Worm (Caenorhabditis elegans): ENCODE measurements around the gene B0252.5.
A peak's percentile ranks its signal among the peaks of the same experiment; 100 is the strongest.

The B0252.5 gene

DNA sequence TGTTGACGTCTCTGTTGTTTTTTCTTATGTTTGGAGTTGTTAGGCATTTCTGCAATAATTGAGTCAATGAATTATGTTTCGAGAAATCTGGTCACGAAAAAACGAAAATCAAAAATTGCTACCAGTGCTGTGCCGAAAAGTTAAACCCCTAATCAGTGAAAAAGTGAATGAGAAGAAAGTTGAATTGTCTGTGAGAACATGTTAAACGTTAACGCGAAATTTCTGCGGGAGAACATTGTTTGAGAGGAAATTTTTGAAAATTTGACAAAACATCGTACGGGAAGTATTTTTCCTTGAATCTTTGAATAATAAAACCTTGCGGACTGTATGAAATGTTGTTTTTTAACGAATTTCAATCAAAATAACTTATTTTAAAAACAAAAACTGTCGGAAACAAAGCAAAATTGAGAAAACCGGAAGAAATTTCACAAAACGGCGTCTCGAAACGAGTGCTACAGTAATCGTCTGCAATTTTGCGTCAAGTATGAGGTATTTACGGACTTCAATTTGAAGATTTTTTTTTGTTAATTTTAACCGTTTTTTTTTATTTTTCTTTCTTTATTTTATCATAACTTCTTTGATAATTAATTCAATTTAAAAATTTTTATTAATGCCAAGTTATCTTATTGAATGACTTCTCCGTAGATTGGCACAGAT is 25.0 kb downstream of the B0252.5 start, which contains the start of gene adal-1:
TSS of gene adal-1 (minus strand) at position 51 of the 657 bp plus-strand sequence.
- no peak for TF ChIP-seq lin-13 (GFP tag; optimal IDR thresholded peaks at IDR 0.05)
- TF ChIP-seq C34F6.9 (tag; optimal IDR thresholded peaks at IDR 0.05) = no peak
- TF ChIP-seq lsy-2 (tag; optimal IDR thresholded peaks at IDR 0.05) = peak in 1 of 2 experiments; percentile 35
- TF ChIP-seq fos-1 (tag; optimal IDR thresholded peaks at IDR 0.05) = no peak
- no peak for TF ChIP-seq dmd-4 (tag; optimal IDR thresholded peaks at IDR 0.05)
- TF ChIP-seq nhr-77 (tag; optimal IDR thresholded peaks at IDR 0.05) = no peak
- no peak for TF ChIP-seq sma-3 (GFP tag; optimal IDR thresholded peaks at IDR 0.05)
- TF ChIP-seq nhr-11 (tag; optimal IDR thresholded peaks at IDR 0.05) = no peak
- TF ChIP-seq F13H6.1 (tag; optimal IDR thresholded peaks at IDR 0.05) = no peak

DNA sequence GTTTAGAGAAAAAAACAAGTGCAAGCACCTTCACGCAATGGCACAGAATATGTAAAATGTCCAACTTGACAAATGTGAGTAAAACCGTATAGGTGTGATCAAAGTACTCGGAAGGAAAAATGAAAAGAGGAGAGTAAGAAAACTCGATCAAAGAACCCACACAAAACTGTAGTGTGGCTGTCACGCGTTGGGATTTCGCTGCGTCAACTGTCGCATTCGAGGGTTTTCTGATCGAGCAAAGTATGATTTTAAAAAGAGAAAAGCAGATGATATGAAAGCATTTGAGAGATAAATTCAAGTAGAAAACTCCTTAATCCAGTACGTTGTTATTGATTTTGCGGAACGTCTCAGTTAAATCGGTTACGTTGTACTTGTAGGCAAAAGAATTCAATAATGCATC is 26.8 kb downstream of the B0252.5 start:
- peak; percentile 6 for TF ChIP-seq Y55F3AM.14 (GFP tag; optimal IDR thresholded peaks at IDR 0.05)
- no peak for TF ChIP-seq sem-4 (tag; optimal IDR thresholded peaks at IDR 0.05)
- TF ChIP-seq skn-1 (tag; optimal IDR thresholded peaks at IDR 0.05) = no peak
- TF ChIP-seq ama-1 (optimal IDR thresholded peaks at IDR 0.05) = peak; percentile 59
- TF ChIP-seq nhr-11 (tag; optimal IDR thresholded peaks at IDR 0.05) = no peak
- peak; percentile 60 for TF ChIP-seq crh-2 (tag; optimal IDR thresholded peaks at IDR 0.05)
- no peak for TF ChIP-seq nhr-77 (tag; optimal IDR thresholded peaks at IDR 0.05)
- TF ChIP-seq nhr-10 (tag; optimal IDR thresholded peaks at IDR 0.05) = no peak
- TF ChIP-seq lin-13 (GFP tag; optimal IDR thresholded peaks at IDR 0.05) = no peak
- TF ChIP-seq C34F6.9 (tag; optimal IDR thresholded peaks at IDR 0.05) = peak; percentile 11
- TF ChIP-seq sma-9 (GFP tag; optimal IDR thresholded peaks at IDR 0.05) = peak; percentile 87
- no peak for TF ChIP-seq sma-9 (tag; optimal IDR thresholded peaks at IDR 0.05)
- peak; percentile 89 for TF ChIP-seq nhr-129 (tag; optimal IDR thresholded peaks at IDR 0.05)
- TF ChIP-seq F13H6.1 (tag; optimal IDR thresholded peaks at IDR 0.05) = peak; percentile 68
- TF ChIP-seq ztf-1 (GFP tag; conservative IDR thresholded peaks at IDR 0.05) = no peak
- TF ChIP-seq nhr-21 (tag; optimal IDR thresholded peaks at IDR 0.05) = peak; percentile 78
- TF ChIP-seq lin-39 (tag; optimal IDR thresholded peaks at IDR 0.05) = no peak
- TF ChIP-seq mdl-1 (tag; optimal IDR thresholded peaks at IDR 0.05) = peak in 1 of 2 experiments; percentile 42
- no peak for TF ChIP-seq R02D3.7 (tag; optimal IDR thresholded peaks at IDR 0.05)
- TF ChIP-seq blmp-1 (tag; optimal IDR thresholded peaks at IDR 0.05; ENCODE audit: insufficient read depth) = peak; percentile 73
- no peak for TF ChIP-seq peb-1 (tag; optimal IDR thresholded peaks at IDR 0.05)
- peak; percentile 64 for TF ChIP-seq fos-1 (tag; optimal IDR thresholded peaks at IDR 0.05)
- peak; percentile 74 for TF ChIP-seq sma-3 (GFP tag; optimal IDR thresholded peaks at IDR 0.05)
- TF ChIP-seq alr-1 (tag; optimal IDR thresholded peaks at IDR 0.05) = no peak
- TF ChIP-seq gmeb-1 (tag; optimal IDR thresholded peaks at IDR 0.05) = peak; percentile 50
- TF ChIP-seq nhr-25 (tag; optimal IDR thresholded peaks at IDR 0.05) = peak; percentile 36
- TF ChIP-seq nhr-6 (tag; optimal IDR thresholded peaks at IDR 0.05) = peak; percentile 47
- peak in 1 of 2 experiments; percentile 47 for TF ChIP-seq lsy-2 (tag; optimal IDR thresholded peaks at IDR 0.05)
- TF ChIP-seq lin-11 (tag; optimal IDR thresholded peaks at IDR 0.05) = no peak
- TF ChIP-seq ztf-4 (tag; optimal IDR thresholded peaks at IDR 0.05) = no peak

DNA sequence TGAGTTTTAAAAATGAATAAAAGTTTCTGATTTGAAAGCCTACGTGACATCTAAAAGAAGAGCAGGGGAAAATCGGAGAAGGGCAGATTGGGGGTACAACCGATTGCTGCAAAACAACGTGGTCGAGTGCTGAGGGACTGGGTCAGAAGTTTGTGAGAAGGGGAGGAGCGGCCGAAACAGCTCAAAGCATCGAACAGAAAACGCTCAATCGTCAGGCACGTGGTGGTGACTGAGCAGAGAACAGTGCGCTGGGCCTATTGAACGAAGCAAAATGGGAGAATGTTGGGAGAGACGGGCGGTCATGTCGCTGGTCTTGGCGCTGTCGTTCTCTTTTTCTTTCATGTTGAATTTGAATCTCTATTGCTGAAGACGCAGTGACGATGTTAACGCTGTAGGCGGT is 27.5 kb downstream of the B0252.5 start:
- TF ChIP-seq lsy-2 (tag; optimal IDR thresholded peaks at IDR 0.05) = peak in 1 of 2 experiments; percentile 11
- peak; percentile 63 for TF ChIP-seq F13H6.1 (tag; optimal IDR thresholded peaks at IDR 0.05)
- no peak for TF ChIP-seq elt-3 (tag; optimal IDR thresholded peaks at IDR 0.05)
- TF ChIP-seq mdl-1 (tag; optimal IDR thresholded peaks at IDR 0.05) = peak; percentile 60 to 92
- TF ChIP-seq nhr-11 (tag; optimal IDR thresholded peaks at IDR 0.05) = no peak
- TF ChIP-seq elt-1 (tag; optimal IDR thresholded peaks at IDR 0.05) = no peak
- no peak for TF ChIP-seq nhr-237 (tag; optimal IDR thresholded peaks at IDR 0.05)
- no peak for TF ChIP-seq ztf-1 (GFP tag; conservative IDR thresholded peaks at IDR 0.05)
- no peak for TF ChIP-seq dmd-4 (tag; optimal IDR thresholded peaks at IDR 0.05)
- no peak for TF ChIP-seq unc-39 (tag; optimal IDR thresholded peaks at IDR 0.05)
- peak; percentile 43 for TF ChIP-seq egl-27 (tag; optimal IDR thresholded peaks at IDR 0.05)
- TF ChIP-seq sma-9 (GFP tag; optimal IDR thresholded peaks at IDR 0.05) = peak; percentile 74
- TF ChIP-seq sma-9 (tag; optimal IDR thresholded peaks at IDR 0.05) = no peak
- no peak for TF ChIP-seq aly-2 (tag; optimal IDR thresholded peaks at IDR 0.05)
- no peak for TF ChIP-seq Y55F3AM.14 (GFP tag; optimal IDR thresholded peaks at IDR 0.05)
- peak; percentile 32 for TF ChIP-seq crh-2 (tag; optimal IDR thresholded peaks at IDR 0.05)
- peak; percentile 88 for TF ChIP-seq ama-1 (optimal IDR thresholded peaks at IDR 0.05)
- no peak for TF ChIP-seq alr-1 (tag; optimal IDR thresholded peaks at IDR 0.05)
- peak; percentile 26 for TF ChIP-seq lin-11 (tag; optimal IDR thresholded peaks at IDR 0.05)
- TF ChIP-seq ztf-11 (tag; optimal IDR thresholded peaks at IDR 0.05) = no peak
- TF ChIP-seq ztf-4 (tag; optimal IDR thresholded peaks at IDR 0.05) = peak; percentile 13
- TF ChIP-seq ceh-82 (tag; optimal IDR thresholded peaks at IDR 0.05) = no peak
- TF ChIP-seq C34F6.9 (tag; optimal IDR thresholded peaks at IDR 0.05) = peak; percentile 66
- TF ChIP-seq ceh-16 (tag; optimal IDR thresholded peaks at IDR 0.05) = no peak
- peak; percentile 47 for TF ChIP-seq blmp-1 (tag; optimal IDR thresholded peaks at IDR 0.05; ENCODE audit: insufficient read depth)
- TF ChIP-seq skn-1 (tag; optimal IDR thresholded peaks at IDR 0.05) = no peak
- no peak for TF ChIP-seq mbf-1 (tag; optimal IDR thresholded peaks at IDR 0.05)
- TF ChIP-seq nhr-21 (tag; optimal IDR thresholded peaks at IDR 0.05) = peak; percentile 78
- no peak for TF ChIP-seq peb-1 (tag; optimal IDR thresholded peaks at IDR 0.05)
- no peak for TF ChIP-seq nhr-77 (tag; optimal IDR thresholded peaks at IDR 0.05)
- peak; percentile 7 for TF ChIP-seq gmeb-1 (tag; optimal IDR thresholded peaks at IDR 0.05)
- TF ChIP-seq nhr-6 (tag; optimal IDR thresholded peaks at IDR 0.05) = no peak
- no peak for TF ChIP-seq nhr-23 (tag; optimal IDR thresholded peaks at IDR 0.05)
- peak; percentile 54 for TF ChIP-seq sma-3 (GFP tag; optimal IDR thresholded peaks at IDR 0.05)
- TF ChIP-seq sem-4 (tag; optimal IDR thresholded peaks at IDR 0.05) = peak; percentile 58
- no peak for TF ChIP-seq nhr-12 (tag; optimal IDR thresholded peaks at IDR 0.05)
- TF ChIP-seq nhr-129 (tag; optimal IDR thresholded peaks at IDR 0.05) = peak; percentile 94
- TF ChIP-seq ZK546.5 (tag; optimal IDR thresholded peaks at IDR 0.05) = no peak
- TF ChIP-seq R02D3.7 (tag; optimal IDR thresholded peaks at IDR 0.05) = no peak

Data from whole organism, L2 larva.